Worm (Caenorhabditis elegans) whole organism, L3 larva: ENCODE results near the gene emc-5.

Source experiments
- aly-2 ChIP-seq: fragments of 150-350 bp; optimal IDR thresholded peaks from 2 replicates; lab custom pipeline; 2014; ENCODE audit warnings: missing biosample characterization, missing genetic modification characterization
- ceh-16 ChIP-seq: sonication (generic microtip); optimal IDR thresholded peaks from 2 replicates; lab custom pipeline; 2017; ENCODE audit warnings: missing biosample characterization, missing genetic modification characterization
- ceh-28 ChIP-seq: fragments of 150-350 bp; optimal IDR thresholded peaks from 2 replicates; lab custom pipeline; 2014; ENCODE audit warnings: missing biosample characterization, missing genetic modification reagents, missing genetic modification characterization
- ceh-9 ChIP-seq: sonication (generic microtip); optimal IDR thresholded peaks from 2 replicates; lab custom pipeline; 2018; ENCODE audit warnings: missing biosample characterization, missing genetic modification characterization
- daf-12 ChIP-seq: fragments of 150-350 bp; optimal IDR thresholded peaks from 2 replicates; lab custom pipeline; 2014; ENCODE audit warnings: missing biosample characterization, missing genetic modification reagents, missing genetic modification characterization
- egl-27 ChIP-seq: sonication (generic microtip); optimal IDR thresholded peaks from 4 replicates; lab custom pipeline; 2017; ENCODE audit warnings: missing biosample characterization, missing genetic modification reagents, missing genetic modification characterization
- egl-5 ChIP-seq: fragments of 150-350 bp; optimal IDR thresholded peaks from 2 replicates; lab custom pipeline; 2017; ENCODE audit warnings: missing biosample characterization, missing genetic modification reagents, missing genetic modification characterization, inconsistent platforms
- elt-1 ChIP-seq: fragments of 150-350 bp; optimal IDR thresholded peaks from 2 replicates; lab custom pipeline; 2014; ENCODE audit warnings: missing biosample characterization, missing genetic modification characterization
- elt-2 ChIP-seq: sonication (generic microtip); optimal IDR thresholded peaks from 2 replicates; lab custom pipeline; 2016; ENCODE audit warnings: missing genetic modification reagents, mild to moderate bottlenecking, missing genetic modification characterization, missing compliant biosample characterization
- elt-3 ChIP-seq, 3 experiments: fragments of 150-350 bp in 1 of 3; sonication (generic microtip) in 2 of 3; optimal IDR thresholded peaks; 2 replicates in 2 of 3; 4 replicates in 1 of 3; lab custom pipeline; 2014 to 2017; ENCODE audit warnings: missing biosample characterization in 3 of 3, missing genetic modification characterization in 3 of 3
- fkh-10 ChIP-seq: sonication (generic microtip); optimal IDR thresholded peaks from 2 replicates; lab custom pipeline; 2017; ENCODE audit warnings: missing biosample characterization, missing genetic modification reagents, missing genetic modification characterization
- fkh-2 ChIP-seq: fragments of 150-350 bp; optimal IDR thresholded peaks from 2 replicates; lab custom pipeline; 2014; ENCODE audit warnings: missing biosample characterization, missing genetic modification reagents, missing genetic modification characterization
- fos-1 ChIP-seq: fragments of 150-350 bp; optimal IDR thresholded peaks from 2 replicates; lab custom pipeline; 2014; ENCODE audit warnings: missing biosample characterization, missing genetic modification characterization
- hmg-11 ChIP-seq: sonication (generic microtip); optimal IDR thresholded peaks from 2 replicates; lab custom pipeline; 2016; ENCODE audit warnings: missing genetic modification characterization, missing compliant biosample characterization
- lin-15B ChIP-seq: fragments of 150-350 bp; optimal IDR thresholded peaks from 2 replicates; lab custom pipeline; 2014; ENCODE audit warnings: missing biosample characterization, missing genetic modification characterization
- lin-39 ChIP-seq: fragments of 150-350 bp; optimal IDR thresholded peaks from 2 replicates; lab custom pipeline; 2018; ENCODE audit warnings: missing biosample characterization, missing genetic modification reagents, missing genetic modification characterization
- lsy-12 ChIP-seq: sonication (generic microtip); optimal IDR thresholded peaks from 2 replicates; lab custom pipeline; 2016; ENCODE audit warnings: mild to moderate bottlenecking, missing genetic modification characterization, missing compliant biosample characterization
- mdl-1 ChIP-seq: fragments of 150-350 bp; optimal IDR thresholded peaks from 2 replicates; lab custom pipeline; 2014; ENCODE audit warnings: missing biosample characterization, missing genetic modification characterization
- mml-1 ChIP-seq: fragments of 150-350 bp; sonication (generic microtip); optimal IDR thresholded peaks from 3 replicates; lab custom pipeline; 2014; ENCODE audit warnings: missing biosample characterization, missing genetic modification characterization
- nfya-1 ChIP-seq: sonication (generic microtip); optimal IDR thresholded peaks from 2 replicates; lab custom pipeline; 2017; ENCODE audit warnings: missing genetic modification characterization, mild to moderate bottlenecking, missing compliant biosample characterization, antibody characterized with exemption, moderate library complexity; ENCODE audit not compliant: insufficient read depth
- nhr-11 ChIP-seq: fragments of 150-350 bp; optimal IDR thresholded peaks from 2 replicates; lab custom pipeline; 2014; ENCODE audit warnings: missing biosample characterization, missing genetic modification characterization
- nhr-23 ChIP-seq: fragments of 150-350 bp; optimal IDR thresholded peaks from 2 replicates; lab custom pipeline; 2014; ENCODE audit warnings: missing biosample characterization, missing genetic modification reagents, missing genetic modification characterization
- nhr-237 ChIP-seq: fragments of 150-350 bp; optimal IDR thresholded peaks from 2 replicates; lab custom pipeline; 2014; ENCODE audit warnings: missing biosample characterization, missing genetic modification characterization
- nhr-25 ChIP-seq: sonication (generic microtip); optimal IDR thresholded peaks from 2 replicates; lab custom pipeline; 2017; ENCODE audit warnings: missing biosample characterization, missing genetic modification characterization
- nhr-28 ChIP-seq: fragments of 150-350 bp; optimal IDR thresholded peaks from 2 replicates; lab custom pipeline; 2014; ENCODE audit warnings: missing biosample characterization, missing genetic modification characterization
- nhr-43 ChIP-seq: sonication (generic microtip); optimal IDR thresholded peaks from 2 replicates; lab custom pipeline; 2016; ENCODE audit warnings: mild to moderate bottlenecking, missing genetic modification characterization, missing compliant biosample characterization; ENCODE audit not compliant: poor library complexity, severe bottlenecking
- nhr-67 ChIP-seq: fragments of 150-350 bp; optimal IDR thresholded peaks from 2 replicates; lab custom pipeline; 2014; ENCODE audit warnings: missing biosample characterization, missing genetic modification characterization
- pha-4 ChIP-seq: fragments of 150-350 bp; optimal IDR thresholded peaks from 2 replicates; lab custom pipeline; 2014; ENCODE audit warnings: missing biosample characterization, missing genetic modification reagents, missing genetic modification characterization
- pqm-1 ChIP-seq: fragments of 150-350 bp; optimal IDR thresholded peaks from 2 replicates; lab custom pipeline; 2017; ENCODE audit warnings: missing biosample characterization, missing genetic modification characterization, inconsistent platforms
- skn-1 ChIP-seq: fragments of 150-350 bp; optimal IDR thresholded peaks from 2 replicates; lab custom pipeline; 2014; ENCODE audit warnings: missing biosample characterization, missing genetic modification characterization
- snpc-4 ChIP-seq: fragments of 150-350 bp; optimal IDR thresholded peaks from 2 replicates; lab custom pipeline; 2014; ENCODE audit warnings: missing biosample characterization, missing genetic modification characterization
- tbx-2 ChIP-seq: sonication (generic microtip); optimal IDR thresholded peaks from 2 replicates; lab custom pipeline; 2016; ENCODE audit warnings: mild to moderate bottlenecking, missing genetic modification characterization, missing compliant biosample characterization
- unc-39 ChIP-seq: sonication (generic microtip); optimal IDR thresholded peaks from 4 replicates; lab custom pipeline; 2017; ENCODE audit warnings: missing biosample characterization, missing genetic modification characterization
- unc-62 ChIP-seq: fragments of 150-350 bp; sonication (generic microtip); optimal IDR thresholded peaks from 4 replicates; lab custom pipeline; 2014; ENCODE audit warnings: missing biosample characterization, missing genetic modification reagents, missing genetic modification characterization
- ztf-4 ChIP-seq: fragments of 150-350 bp; optimal IDR thresholded peaks from 2 replicates; lab custom pipeline; 2014; ENCODE audit warnings: missing biosample characterization, missing genetic modification characterization

The emc-5 gene

DNA sequence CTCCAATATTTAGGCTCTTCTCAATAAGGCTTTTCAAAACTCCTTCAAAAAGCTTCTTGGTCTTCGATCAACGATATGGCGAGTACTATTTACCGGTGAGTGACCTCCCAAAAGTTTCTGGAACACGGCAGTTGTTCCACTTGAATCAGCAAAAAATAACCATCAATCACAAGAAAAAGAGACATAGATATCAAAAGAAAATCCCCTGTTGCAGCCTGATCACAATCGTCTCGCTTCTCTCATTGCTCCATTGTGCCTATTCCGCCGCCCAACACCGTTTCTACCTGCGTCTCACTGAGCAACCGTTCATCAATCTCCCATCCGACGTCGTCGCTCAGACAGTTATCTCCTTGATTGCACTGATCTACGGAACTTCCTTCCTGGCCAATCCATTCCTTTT is at the start of gene emc-5:
emc-5 (plus strand) TSS at position 14 of the 400 bp plus-strand sequence.
- TF ChIP-seq nfya-1 (tag; lab: Kevin White, UChicago) (peak; percentile 21), snpc-4 (no peak), lin-39 (peak; percentile 69)

DNA sequence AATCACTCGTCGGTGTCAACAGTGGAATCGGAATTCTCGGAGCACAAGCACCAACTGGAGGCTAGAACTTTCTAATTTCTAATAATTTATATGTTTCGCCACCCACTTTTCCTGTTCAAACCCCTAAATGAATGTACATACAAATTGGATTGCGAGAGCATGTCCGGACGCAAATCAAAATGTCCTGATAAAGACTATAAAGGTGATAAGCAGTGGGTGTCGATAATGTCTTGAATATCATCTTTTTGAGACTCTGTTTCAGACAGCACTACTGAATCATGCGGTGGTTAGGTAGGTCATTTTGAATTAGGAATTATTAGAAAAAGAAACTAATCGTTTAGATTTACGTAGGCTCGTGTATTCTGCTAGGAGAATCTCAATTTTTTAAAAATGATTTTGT is 47.8 kb upstream of the emc-5 start, which contains the start of gene W02B12.1:
W02B12.1 (plus strand) TSS at position 269 of the 400 bp plus-strand sequence.
- no peak for TF ChIP-seq aly-2 (tag; lab: Kevin White, UChicago)
- TF ChIP-seq unc-62 (GFP tag; lab: Kevin White, UChicago): no peak
- TF ChIP-seq elt-2 (tag; lab: Kevin White, UChicago): peak; percentile 77
- peak; percentile 72 for TF ChIP-seq pqm-1

DNA sequence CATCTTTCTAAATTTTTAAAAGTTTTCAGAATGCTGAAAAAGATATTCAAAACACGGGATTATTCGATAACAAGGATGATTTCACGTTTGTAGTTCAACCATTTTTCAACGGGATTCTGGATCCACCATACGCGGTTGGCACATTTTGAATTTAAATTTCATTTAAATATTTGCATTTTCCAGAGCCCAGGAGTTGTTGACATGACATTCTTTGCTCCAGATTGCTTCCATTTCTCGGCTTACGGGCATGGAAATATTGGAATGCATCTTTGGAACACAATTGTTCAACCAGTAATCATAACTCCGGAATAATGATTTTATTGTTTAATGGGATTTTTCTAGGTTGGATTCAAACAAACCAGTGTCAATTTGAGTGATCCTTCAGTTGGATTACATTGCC is 45.7 kb upstream of the emc-5 start:
- TF ChIP-seq tbx-2 (tag; lab: Kevin White, UChicago) (no peak), lsy-12 (tag; lab: Kevin White, UChicago) (no peak), ceh-28 (tag; lab: Kevin White, UChicago) (no peak), unc-62 (GFP tag; lab: Kevin White, UChicago) (no peak), fkh-10 (GFP tag; lab: Kevin White, UChicago) (no peak), aly-2 (tag; lab: Kevin White, UChicago) (no peak)
- TF ChIP-seq, all 47 proteins: peak for 0

DNA sequence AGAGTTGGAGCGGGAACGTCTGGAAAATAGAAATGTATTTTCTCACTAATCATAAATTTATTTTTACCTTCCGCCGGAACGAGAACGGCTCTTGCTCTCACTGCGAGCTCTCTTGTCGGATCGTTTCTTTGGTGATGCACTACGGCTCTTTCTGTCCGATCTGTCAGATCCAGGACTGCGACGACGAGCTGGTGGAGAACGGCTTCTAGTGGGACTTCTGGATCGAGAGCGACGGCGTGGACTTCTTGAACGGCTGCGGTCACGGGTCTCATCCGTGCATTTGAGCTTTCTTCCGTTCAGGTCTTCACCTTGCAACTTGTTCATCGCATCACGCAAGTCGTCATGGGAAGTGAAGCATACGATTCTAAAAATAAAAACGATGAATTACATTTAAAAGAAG is 44.8 kb upstream of the emc-5 start:
- no peak for TF ChIP-seq egl-5
- no peak for TF ChIP-seq tbx-2 (tag; lab: Kevin White, UChicago)
- no peak for TF ChIP-seq hmg-11 (tag; lab: Kevin White, UChicago)
- no peak for TF ChIP-seq pha-4 (tag; lab: Kevin White, UChicago)
- no peak for TF ChIP-seq ceh-16
- TF ChIP-seq daf-12: no peak
- no peak for TF ChIP-seq nhr-237
- TF ChIP-seq mml-1 (tag; lab: Kevin White, UChicago): no peak
- no peak for TF ChIP-seq fkh-2 (tag; lab: Kevin White, UChicago)
- TF ChIP-seq lin-15B (tag; lab: Kevin White, UChicago): no peak
- no peak for TF ChIP-seq unc-39 (tag; lab: Kevin White, UChicago)
- no peak for TF ChIP-seq pqm-1
- TF ChIP-seq elt-3 (tag; optimal IDR thresholded peaks at IDR 0.05; lab: Kevin White, UChicago): no peak
- no peak for TF ChIP-seq elt-1 (tag; lab: Kevin White, UChicago)
- no peak for TF ChIP-seq fkh-10 (GFP tag; lab: Kevin White, UChicago)
- TF ChIP-seq nhr-23 (tag; lab: Kevin White, UChicago): no peak
- TF ChIP-seq nhr-25 (tag; lab: Kevin White, UChicago): no peak
- TF ChIP-seq fos-1 (tag; lab: Kevin White, UChicago): no peak
- TF ChIP-seq nhr-28 (tag; lab: Kevin White, UChicago): no peak
- TF ChIP-seq egl-27 (tag; lab: Kevin White, UChicago): no peak

DNA sequence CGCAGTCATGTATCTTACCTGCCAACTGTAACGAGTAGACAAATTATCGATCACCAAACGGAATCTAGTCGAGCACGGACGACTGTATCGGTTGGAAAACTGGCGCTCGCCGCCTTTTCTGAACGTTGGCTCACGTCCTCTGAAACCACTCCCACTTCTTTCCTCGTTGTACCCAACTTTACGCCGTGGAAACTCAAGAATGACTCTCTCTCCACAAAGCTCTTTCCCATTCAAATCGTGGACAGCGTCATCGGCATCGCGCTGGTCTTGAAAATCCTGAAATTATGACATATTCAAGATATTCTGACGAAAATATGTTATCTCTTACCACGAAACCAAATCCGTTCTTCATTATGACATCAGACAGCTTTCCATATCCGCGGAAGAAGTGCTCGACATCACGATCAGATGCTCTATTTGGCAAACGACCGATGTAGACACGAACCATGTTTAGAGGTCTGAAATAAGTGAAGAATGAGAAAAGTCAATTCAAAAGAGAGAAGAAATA is 44.0 kb upstream of the emc-5 start, which contains the start of gene rsp-2:
rsp-2 (minus strand) TSS at position 458 of the 508 bp plus-strand sequence.
- no peak for TF ChIP-seq nhr-67 (tag; lab: Kevin White, UChicago)
- TF ChIP-seq lin-39: no peak
- TF ChIP-seq daf-12: no peak
- TF ChIP-seq elt-2 (tag; lab: Kevin White, UChicago): no peak
- TF ChIP-seq ceh-9: no peak
- TF ChIP-seq nhr-11 (tag; lab: Kevin White, UChicago): no peak
- no peak for TF ChIP-seq snpc-4
- no peak for TF ChIP-seq nfya-1 (tag; lab: Kevin White, UChicago)
- TF ChIP-seq unc-39 (tag; lab: Kevin White, UChicago): no peak
- no peak for TF ChIP-seq nhr-28 (tag; lab: Kevin White, UChicago)
- no peak for TF ChIP-seq ztf-4 (tag; lab: Kevin White, UChicago)
- no peak for TF ChIP-seq skn-1 (tag; lab: Kevin White, UChicago)
- TF ChIP-seq nhr-43 (tag; lab: Kevin White, UChicago): no peak
- TF ChIP-seq fkh-2 (tag; lab: Kevin White, UChicago): no peak
- no peak for TF ChIP-seq ceh-16
- no peak for TF ChIP-seq nhr-23 (tag; lab: Kevin White, UChicago)
- no peak for TF ChIP-seq lin-15B (tag; lab: Kevin White, UChicago)
- no peak for TF ChIP-seq mdl-1 (tag; lab: Kevin White, UChicago)
- no peak for TF ChIP-seq nhr-25 (tag; lab: Kevin White, UChicago)
